Worm (Caenorhabditis elegans) whole organism, L4 larva: Measurements from ENCODE around the gene Y38C1AA.7.

Source experiments
- ama-1 ChIP-seq: fragments of 150-350 bp; optimal IDR thresholded peaks from 2 replicates; lab custom pipeline; 2014; ENCODE audit warnings: inconsistent platforms, mixed read lengths
- ceh-82 ChIP-seq: sonication (generic microtip); optimal IDR thresholded peaks from 2 replicates; lab custom pipeline; 2017; ENCODE audit warnings: missing biosample characterization, missing genetic modification characterization
- daf-19 ChIP-seq: fragments of 200-800 bp; sonication (Bioruptor generic); conservative IDR thresholded peaks from 2 replicates; pipeline ENCODE4 v1.3.6; 2022; ENCODE audit warnings: missing genetic modification characterization, missing compliant biosample characterization
- dpl-1 ChIP-seq: fragments of 150-350 bp; optimal IDR thresholded peaks from 2 replicates; lab custom pipeline; 2014; ENCODE audit warnings: missing biosample characterization, missing genetic modification reagents, missing genetic modification characterization
- lin-1 ChIP-seq: fragments of 200-800 bp; sonication (Bioruptor generic); IDR thresholded peaks from 2 replicates; pipeline ENCODE4 v1.3.6; 2022; ENCODE audit warnings: missing genetic modification reagents, missing genetic modification characterization, missing compliant biosample characterization
- mes-2 ChIP-seq: sonication (generic microtip); optimal IDR thresholded peaks from 2 replicates; lab custom pipeline; 2016; ENCODE audit warnings: missing genotype, mild to moderate bottlenecking, missing genetic modification characterization, missing compliant biosample characterization; ENCODE audit not compliant: poor library complexity, severe bottlenecking
- nhr-6 ChIP-seq: fragments of 150-350 bp; optimal IDR thresholded peaks from 2 replicates; lab custom pipeline; 2014; ENCODE audit warnings: missing biosample characterization, missing genetic modification characterization
- nhr-76 ChIP-seq: fragments of 150-350 bp; optimal IDR thresholded peaks from 2 replicates; lab custom pipeline; 2014; ENCODE audit warnings: missing biosample characterization, missing genetic modification characterization
- rbr-2 ChIP-seq: sonication (generic microtip); optimal IDR thresholded peaks from 2 replicates; lab custom pipeline; 2016; ENCODE audit warnings: missing genotype, missing genetic modification characterization, missing compliant biosample characterization
- set-16 ChIP-seq: fragments of 200-800 bp; sonication (Bioruptor generic); IDR thresholded peaks from 2 replicates; pipeline ENCODE4 v1.3.6; 2022; ENCODE audit warnings: missing genetic modification reagents, missing genetic modification characterization, missing compliant biosample characterization

ce11 chrIV:174115-174514 is 15.4 kb downstream of the Y38C1AA.7 start:
- TF ChIP-seq rbr-2 (tag; lab: Kevin White, UChicago) (no peak), ceh-82 (tag; lab: Kevin White, UChicago) (no peak), nhr-76 (tag; lab: Kevin White, UChicago) (no peak), mes-2 (tag; lab: Kevin White, UChicago) (no peak), daf-19 (no peak), set-16 (no peak), nhr-6 (tag; lab: Kevin White, UChicago) (no peak), lin-1 (GFP tag; lab: Robert Waterston, UW) (no peak), ama-1 (no peak), dpl-1 (GFP tag; lab: Kevin White, UChicago) (no peak)
